Worm (Caenorhabditis elegans): ENCODE measurements around the gene tag-273.

ce11 chrIV:14466048-14466447 lies 38.9 kb downstream of the tag-273 start:
- no peak for TF ChIP-seq ceh-82 (tag; optimal IDR thresholded peaks at IDR 0.05)
- TF ChIP-seq pqm-1 (tag; optimal IDR thresholded peaks at IDR 0.05): no peak
- no peak for TF ChIP-seq fkh-10 (GFP tag; optimal IDR thresholded peaks at IDR 0.05)
- no peak for TF ChIP-seq nhr-11 (tag; optimal IDR thresholded peaks at IDR 0.05)
- no peak for TF ChIP-seq lin-39 (tag; optimal IDR thresholded peaks at IDR 0.05)
- no peak for TF ChIP-seq nhr-237 (tag; optimal IDR thresholded peaks at IDR 0.05)
- no peak for TF ChIP-seq snpc-4 (tag; optimal IDR thresholded peaks at IDR 0.05)
- TF ChIP-seq elt-2 (tag; optimal IDR thresholded peaks at IDR 0.05): no peak
- no peak for TF ChIP-seq ama-1 (optimal IDR thresholded peaks at IDR 0.05)
- TF ChIP-seq daf-12 (tag; optimal IDR thresholded peaks at IDR 0.05): no peak
- no peak for TF ChIP-seq nhr-12 (tag; optimal IDR thresholded peaks at IDR 0.05)
- TF ChIP-seq tbx-2 (tag; optimal IDR thresholded peaks at IDR 0.05): no peak

Data from whole organism, L3 larva.